Worm (Caenorhabditis elegans) whole organism, dauer: ENCODE measurements around the gene C24H11.1.
"Not testable (repeated sequence)": the region's sequence is repeated elsewhere in the genome, so short reads cannot be mapped to it uniquely, and the experiment has no call there.

Source experiments
- unc-62 ChIP-seq: sonication (generic microtip); optimal IDR thresholded peaks from 2 replicates; lab custom pipeline; 2017; ENCODE audit warnings: missing biosample characterization, missing genetic modification reagents, missing genetic modification characterization

The C24H11.1 gene

ce11 chrIII:11792295-11793256 is 5.1 kb downstream of the C24H11.1 start, which contains the start of gene C24H11.2:
TSS of gene C24H11.2 (minus strand) at chrIII:11792345.
- TF ChIP-seq unc-62 (GFP tag; lab: Kevin White, UChicago): not testable (repeated sequence)

DNA sequence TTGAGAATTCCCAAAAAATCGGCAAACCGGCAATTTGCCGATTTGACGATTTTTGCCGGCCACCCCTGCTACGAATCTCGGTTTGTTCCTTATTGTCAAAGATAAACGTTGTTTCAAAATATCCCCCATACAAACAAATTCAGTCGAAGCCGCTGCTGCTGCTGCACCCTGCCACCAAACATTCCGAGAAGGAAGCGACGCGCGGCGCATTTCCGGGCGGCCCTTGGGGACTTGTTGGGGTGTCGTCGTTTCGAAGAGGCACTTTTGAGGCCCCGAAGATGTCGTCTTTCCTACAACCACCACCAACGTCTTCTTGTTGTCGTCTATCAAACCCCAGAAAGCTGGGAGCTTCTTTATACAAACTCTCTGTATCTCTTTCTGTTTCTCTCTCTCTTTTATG is 6.9 kb downstream of the C24H11.1 start:
- TF ChIP-seq unc-62 (GFP tag; lab: Kevin White, UChicago): no peak

DNA sequence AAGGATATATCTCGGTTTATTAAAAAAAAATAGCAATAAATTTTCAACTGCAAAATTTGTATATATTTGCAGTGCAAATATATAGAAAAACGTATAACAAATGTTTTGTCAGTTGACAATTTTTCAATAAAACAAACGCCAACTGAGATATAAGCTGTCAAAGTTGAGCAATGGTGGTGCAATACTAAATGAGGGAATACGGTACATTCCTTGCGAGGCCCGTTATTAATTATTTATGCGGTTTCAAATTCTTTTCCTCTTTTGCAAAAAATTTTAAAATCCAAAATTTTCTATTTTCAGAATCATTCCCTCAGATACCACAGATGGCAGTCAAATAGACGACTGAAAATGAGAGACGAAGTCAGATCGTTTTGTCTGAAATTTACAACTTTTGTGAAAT is 8.0 kb downstream of the C24H11.1 start, which contains the start of gene twk-39:
Gene twk-39, plus strand, starts transcription at position 301 of the 400 bp plus-strand sequence.
- TF ChIP-seq unc-62 (GFP tag; lab: Kevin White, UChicago): no peak

- TF ChIP-seq unc-62 (GFP tag; lab: Kevin White, UChicago): no peak
These were observed 19.2 kb downstream of the C24H11.1 start, which contains the start of gene C18D11.7 for ce11 chrIII:11806695-11807094. TSS of gene C18D11.7 (minus strand) at chrIII:11806795.

DNA sequence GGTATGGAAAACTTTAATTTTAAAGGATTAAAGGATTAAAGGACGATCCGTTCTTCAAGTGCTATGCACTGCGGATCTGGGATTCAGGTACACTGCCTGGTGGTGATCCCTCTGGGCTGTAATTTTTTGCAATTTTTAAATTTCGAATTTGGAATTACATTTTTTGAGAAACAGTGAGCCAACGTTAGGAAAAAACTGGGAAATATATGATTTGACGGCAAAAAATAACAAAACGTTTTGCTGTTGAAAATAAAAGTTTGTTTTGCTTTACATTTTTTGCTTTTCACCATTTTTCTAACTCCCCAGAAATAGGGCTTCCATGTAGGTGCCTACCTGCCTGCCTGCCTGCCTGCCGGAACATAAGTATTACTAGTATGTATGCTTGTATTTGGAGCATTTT is 19.9 kb downstream of the C24H11.1 start, which contains the start of gene C18D11.10:
Gene C18D11.10, plus strand, starts transcription at position 301 of the 400 bp plus-strand sequence.
- TF ChIP-seq unc-62 (GFP tag; lab: Kevin White, UChicago): no peak

DNA sequence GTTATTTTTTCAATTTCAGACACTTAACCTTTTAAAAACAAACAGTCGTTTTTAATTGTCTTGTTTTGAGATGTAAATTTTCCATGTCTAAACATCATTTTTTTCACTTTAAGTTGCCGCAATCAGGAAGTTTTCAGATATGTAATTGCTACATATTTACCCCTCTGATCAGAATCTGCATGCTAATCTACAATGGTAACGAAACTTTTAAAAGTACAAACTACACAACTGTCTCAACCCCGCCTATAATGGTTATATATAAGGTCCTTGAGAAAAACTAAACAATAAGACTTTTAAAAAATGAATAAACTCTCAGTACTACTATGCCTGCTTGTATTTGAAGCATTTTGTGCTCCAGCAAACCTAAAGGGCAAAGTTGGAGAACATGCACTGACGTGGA is 21.3 kb downstream of the C24H11.1 start, which contains the start of gene C18D11.9:
Gene C18D11.9, plus strand, starts transcription at position 301 of the 400 bp plus-strand sequence.
- TF ChIP-seq unc-62 (GFP tag; lab: Kevin White, UChicago): no peak

- no peak for TF ChIP-seq unc-62 (GFP tag; lab: Kevin White, UChicago)
These were observed 23.0 kb downstream of the C24H11.1 start, which contains the start of gene C18D11.6 for ce11 chrIII:11810447-11810846. TSS of gene C18D11.6 (plus strand) at chrIII:11810556.

ce11 chrIII:11811839-11812238 is 24.4 kb downstream of the C24H11.1 start:
- TF ChIP-seq unc-62 (GFP tag; lab: Kevin White, UChicago): no peak

ce11 chrIII:11814653-11815052 is 27.2 kb downstream of the C24H11.1 start:
- TF ChIP-seq unc-62 (GFP tag; lab: Kevin White, UChicago): no peak

- TF ChIP-seq unc-62 (GFP tag; lab: Kevin White, UChicago): no peak
These were observed 29.1 kb downstream of the C24H11.1 start, which contains the start of gene C18D11.1 for ce11 chrIII:11816523-11817003. TSS of gene C18D11.1 (plus strand) at chrIII:11816573.

DNA sequence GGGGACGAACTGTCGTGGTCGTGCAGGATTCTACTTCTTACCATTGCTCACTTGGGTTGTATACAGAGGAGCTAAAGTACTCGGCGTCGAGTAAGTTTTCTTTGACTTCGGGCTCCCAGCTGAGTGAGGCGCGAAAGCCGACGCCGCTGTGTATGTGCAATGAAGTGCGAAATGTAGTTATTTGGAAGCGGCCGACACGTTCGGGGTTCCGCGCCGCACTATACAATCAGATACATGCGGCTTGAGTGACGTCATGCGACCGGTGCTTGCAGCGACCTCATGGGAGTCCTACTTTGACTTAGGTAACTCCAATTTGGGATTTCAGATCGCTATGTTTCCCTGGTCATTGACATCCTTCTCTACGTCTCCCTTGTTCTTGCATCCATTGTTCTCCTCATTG is 30.4 kb downstream of the C24H11.1 start:
- no peak for TF ChIP-seq unc-62 (GFP tag; lab: Kevin White, UChicago)

- TF ChIP-seq unc-62 (GFP tag; lab: Kevin White, UChicago): no peak
These were observed 34.9 kb downstream of the C24H11.1 start, which contains the start of gene maa-1 for ce11 chrIII:11822407-11822806. TSS of gene maa-1 (minus strand) at chrIII:11822526.

ce11 chrIII:11823260-11823659 is 35.8 kb downstream of the C24H11.1 start, which contains the start of gene C18D11.3:
TSS of gene C18D11.3 (plus strand) at chrIII:11823448.
- no peak for TF ChIP-seq unc-62 (GFP tag; lab: Kevin White, UChicago)

ce11 chrIII:11824088-11824487 is 36.6 kb downstream of the C24H11.1 start:
- no peak for TF ChIP-seq unc-62 (GFP tag; lab: Kevin White, UChicago)

- no peak for TF ChIP-seq unc-62 (GFP tag; lab: Kevin White, UChicago)
These were observed 37.1 kb downstream of the C24H11.1 start for ce11 chrIII:11824580-11824979.

DNA sequence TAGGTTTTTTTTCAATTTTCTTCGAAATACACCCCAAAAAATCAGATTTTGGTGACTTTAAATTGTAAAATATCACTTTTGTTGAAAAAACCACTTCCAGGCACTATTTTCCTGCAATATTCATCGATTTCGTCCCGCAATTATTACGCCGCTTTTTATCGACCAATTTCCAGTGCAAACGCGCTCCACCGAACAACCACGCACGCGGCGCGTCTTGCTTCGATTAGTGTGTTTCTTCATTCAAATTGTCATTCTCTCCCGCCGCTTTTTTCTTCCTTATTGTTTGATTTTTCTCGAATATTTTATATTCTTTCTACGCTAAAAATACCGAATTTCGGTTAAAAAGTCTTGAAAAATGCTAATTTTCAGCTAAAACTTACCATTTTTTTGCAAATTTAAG is 38.2 kb downstream of the C24H11.1 start:
- no peak for TF ChIP-seq unc-62 (GFP tag; lab: Kevin White, UChicago)
